Worm (Caenorhabditis elegans): ENCODE results near the gene arx-4.

DNA sequence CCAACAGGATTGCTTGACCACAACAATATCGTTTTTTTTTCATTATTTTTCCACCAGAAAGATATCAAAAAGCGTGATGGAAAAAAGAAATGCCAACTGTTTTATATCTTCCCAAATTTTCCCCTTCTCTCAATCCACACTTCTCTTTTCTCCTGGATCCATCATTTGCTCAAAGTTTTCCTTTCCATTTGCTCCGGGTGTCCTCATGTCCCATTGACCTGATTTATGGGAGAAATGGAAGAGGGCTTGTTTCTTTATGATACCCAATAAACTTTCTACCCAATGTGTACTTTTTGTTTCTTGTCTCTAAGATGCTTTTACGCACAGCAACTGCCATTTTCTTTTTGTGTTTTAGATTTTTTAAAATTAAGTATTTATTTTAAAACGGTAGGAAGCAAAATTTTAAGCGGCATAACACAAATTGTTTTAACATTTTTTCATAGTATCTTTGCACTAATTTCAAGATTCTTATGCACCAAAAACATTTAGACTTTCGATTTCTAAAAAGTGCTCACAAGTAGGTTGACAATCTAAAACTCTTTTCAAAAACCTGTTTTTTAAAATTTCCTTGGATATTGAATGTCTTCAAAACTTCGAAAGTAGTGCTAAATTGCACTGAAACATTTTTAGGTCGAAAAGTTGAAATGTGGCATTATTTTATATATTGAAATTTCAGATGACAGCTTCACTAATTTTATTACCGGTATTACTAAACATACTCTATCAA lies 39.4 kb upstream of the arx-4 start, which contains the start of gene clec-149:
- no peak for TF ChIP-seq nfya-1 (tag; optimal IDR thresholded peaks at IDR 0.05)
- TF ChIP-seq ama-1 (optimal IDR thresholded peaks at IDR 0.05), result no peak

Data from whole organism, late embryonic.